Worm (Caenorhabditis elegans) whole organism, L1 larva: ENCODE data around the gene F58E2.4.

Source experiments
- ama-1 ChIP-seq: fragments of 150-350 bp; optimal IDR thresholded peaks from 2 replicates; lab custom pipeline; 2014
- ceh-63 ChIP-seq: fragments of 200-800 bp; sonication (Bioruptor generic); optimal IDR thresholded peaks from 2 replicates; lab custom pipeline; 2018; ENCODE audit warnings: mild to moderate bottlenecking, missing genetic modification characterization, missing compliant biosample characterization
- fos-1 ChIP-seq: fragments of 150-350 bp; optimal IDR thresholded peaks from 2 replicates; lab custom pipeline; 2014; ENCODE audit warnings: missing biosample characterization, missing genetic modification characterization
- lin-39 ChIP-seq: fragments of 150-350 bp; optimal IDR thresholded peaks from 2 replicates; lab custom pipeline; 2014; ENCODE audit warnings: missing biosample characterization, missing genetic modification reagents, missing genetic modification characterization
- nhr-12 ChIP-seq: sonication (generic microtip); optimal IDR thresholded peaks from 2 replicates; lab custom pipeline; 2017; ENCODE audit warnings: missing biosample characterization, missing genetic modification characterization
- nhr-19 ChIP-seq: fragments of 200-800 bp; sonication (Bioruptor generic); conservative IDR thresholded peaks from 2 replicates; pipeline ENCODE4 v1.3.6; 2022; ENCODE audit warnings: missing genetic modification characterization, missing compliant biosample characterization
- pax-3 ChIP-seq: fragments of 200-800 bp; sonication (Bioruptor generic); optimal IDR thresholded peaks from 2 replicates; lab custom pipeline; 2018; ENCODE audit warnings: mild to moderate bottlenecking, missing genetic modification characterization, moderate library complexity, missing compliant biosample characterization
- unc-62 ChIP-seq: fragments of 150-350 bp; optimal IDR thresholded peaks from 2 replicates; lab custom pipeline; 2014; ENCODE audit warnings: missing biosample characterization, missing genetic modification reagents, missing genetic modification characterization
- unc-86 ChIP-seq: sonication (generic microtip); optimal IDR thresholded peaks from 2 replicates; lab custom pipeline; 2016; ENCODE audit warnings: missing genetic modification characterization, missing compliant biosample characterization
- zag-1 ChIP-seq: fragments of 150-350 bp; optimal IDR thresholded peaks from 2 replicates; lab custom pipeline; 2014; ENCODE audit warnings: missing biosample characterization, missing genetic modification characterization

- TF ChIP-seq unc-86 (tag; lab: Kevin White, UChicago) = no peak
- TF ChIP-seq unc-62 (GFP tag; lab: Kevin White, UChicago) = no peak
- no peak for TF ChIP-seq nhr-12 (tag; lab: Kevin White, UChicago)
- TF ChIP-seq ama-1 (lab: Kevin White, UChicago) = no peak
- TF ChIP-seq nhr-19 (GFP tag; lab: Robert Waterston, UW) = no peak
- TF ChIP-seq lin-39 (tag; lab: Kevin White, UChicago) = no peak
- no peak for TF ChIP-seq pax-3
- no peak for TF ChIP-seq fos-1 (tag; lab: Kevin White, UChicago)
- TF ChIP-seq ceh-63 (GFP tag; lab: Kevin White, UChicago) = no peak
- no peak for TF ChIP-seq zag-1 (tag; lab: Kevin White, UChicago)
Measured at ce11 chrIV:3491477-3491876, 28.3 kb downstream of the F58E2.4 start, which contains the start of gene srz-78.
